Worm (Caenorhabditis elegans) whole organism, L1 larva: ENCODE results near the gene ZC266.1.
A peak's percentile ranks its signal among the peaks of the same experiment; 100 is the strongest.

Source experiments
- C34B4.2 ChIP-seq: sonication (generic microtip); optimal IDR thresholded peaks from 2 replicates; lab custom pipeline; 2017; ENCODE audit warnings: mild to moderate bottlenecking, missing genetic modification characterization, missing compliant biosample characterization
- Y116A8C.19 ChIP-seq: sonication (generic microtip); optimal IDR thresholded peaks from 2 replicates; lab custom pipeline; 2016; ENCODE audit warnings: missing compliant biosample characterization, missing genetic modification characterization, borderline replicate concordance
- alr-1 ChIP-seq: fragments of 200-800 bp; sonication (Bioruptor generic); optimal IDR thresholded peaks from 2 replicates; lab custom pipeline; 2018; ENCODE audit warnings: borderline replicate concordance, mild to moderate bottlenecking, missing genetic modification characterization, missing compliant biosample characterization
- ama-1 ChIP-seq: fragments of 150-350 bp; optimal IDR thresholded peaks from 2 replicates; lab custom pipeline; 2014
- blmp-1 ChIP-seq: fragments of 150-350 bp; optimal IDR thresholded peaks from 2 replicates; lab custom pipeline; 2014; ENCODE audit warnings: missing biosample characterization, missing genetic modification characterization
- ceh-63 ChIP-seq: fragments of 200-800 bp; sonication (Bioruptor generic); optimal IDR thresholded peaks from 2 replicates; lab custom pipeline; 2018; ENCODE audit warnings: mild to moderate bottlenecking, missing genetic modification characterization, missing compliant biosample characterization
- ceh-82 ChIP-seq, 3 experiments: fragments of 150-350 bp in 1 of 3; sonication (generic microtip) in 2 of 3; optimal IDR thresholded peaks; 2 replicates each; lab custom pipeline; 2014 to 2017; ENCODE audit warnings: missing biosample characterization in 3 of 3, missing genetic modification characterization in 3 of 3
- ceh-90 ChIP-seq: sonication (generic microtip); optimal IDR thresholded peaks from 2 replicates; lab custom pipeline; 2016; ENCODE audit warnings: missing genetic modification characterization, missing compliant biosample characterization
- ces-1 ChIP-seq: fragments of 150-350 bp; optimal IDR thresholded peaks from 2 replicates; lab custom pipeline; 2014; ENCODE audit warnings: missing biosample characterization, missing genetic modification reagents, missing genetic modification characterization
- efl-1 ChIP-seq, 4 experiments: fragments of 150-350 bp; optimal IDR thresholded peaks in 3 of 4; peaks in 1 of 4; 1 replicate in 1 of 4; 2 replicates in 3 of 4; lab custom pipeline; 2014; ENCODE audit warnings: missing biosample characterization in 2 of 4, missing genetic modification characterization in 2 of 4, missing genetic modification reagents in 2 of 4
- efl-3 ChIP-seq: fragments of 200-800 bp; sonication (Bioruptor generic); optimal IDR thresholded peaks from 2 replicates; lab custom pipeline; 2018; ENCODE audit warnings: mild to moderate bottlenecking, missing genetic modification characterization, missing compliant biosample characterization
- egl-13 ChIP-seq: sonication (generic microtip); optimal IDR thresholded peaks from 2 replicates; lab custom pipeline; 2016; ENCODE audit warnings: missing genotype, missing genetic modification reagents, missing genetic modification characterization, missing compliant biosample characterization
- elt-3 ChIP-seq, 6 experiments: fragments of 150-350 bp in 1 of 6; sonication (generic microtip); optimal IDR thresholded peaks; 2 replicates each; lab custom pipeline; 2017 to 2018; ENCODE audit warnings: missing biosample characterization in 6 of 6, missing genetic modification characterization in 6 of 6, inconsistent platforms in 1 of 6
- ets-5 ChIP-seq: fragments of 200-800 bp; sonication (Bioruptor generic); IDR thresholded peaks from 2 replicates; pipeline ENCODE4 v1.3.6; 2022; ENCODE audit warnings: missing genetic modification characterization, missing compliant biosample characterization
- fkh-10 ChIP-seq: sonication (generic microtip); optimal IDR thresholded peaks from 2 replicates; lab custom pipeline; 2017; ENCODE audit warnings: missing biosample characterization, missing genetic modification reagents, missing genetic modification characterization
- fkh-4 ChIP-seq: sonication (generic microtip); optimal IDR thresholded peaks from 2 replicates; lab custom pipeline; 2016; ENCODE audit warnings: missing compliant biosample characterization, missing genetic modification characterization, borderline replicate concordance
- fkh-8 ChIP-seq: sonication (generic microtip); optimal IDR thresholded peaks from 2 replicates; lab custom pipeline; 2016; ENCODE audit warnings: mild to moderate bottlenecking, missing genetic modification characterization, missing compliant biosample characterization
- hlh-17 ChIP-seq: fragments of 200-800 bp; sonication (Bioruptor generic); optimal IDR thresholded peaks from 2 replicates; lab custom pipeline; 2018; ENCODE audit warnings: missing genetic modification characterization, mild to moderate bottlenecking, missing compliant biosample characterization, moderate library complexity, borderline replicate concordance
- jun-1 ChIP-seq: fragments of 150-350 bp; optimal IDR thresholded peaks from 2 replicates; lab custom pipeline; 2014; ENCODE audit warnings: missing biosample characterization, missing genetic modification reagents, missing genetic modification characterization
- lin-14 ChIP-seq: fragments of 200-800 bp; sonication (Bioruptor generic); optimal IDR thresholded peaks from 2 replicates; lab custom pipeline; 2018; ENCODE audit warnings: mild to moderate bottlenecking, missing genetic modification characterization, moderate library complexity, missing compliant biosample characterization
- lin-39 ChIP-seq: fragments of 150-350 bp; optimal IDR thresholded peaks from 2 replicates; lab custom pipeline; 2014; ENCODE audit warnings: missing biosample characterization, missing genetic modification reagents, missing genetic modification characterization
- lsy-2 ChIP-seq, 2 experiments: fragments of 150-350 bp; optimal IDR thresholded peaks; 2 replicates each; lab custom pipeline; 2014; ENCODE audit warnings: missing biosample characterization in 2 of 2, missing genetic modification characterization in 2 of 2
- mdl-1 ChIP-seq, 2 experiments: fragments of 150-350 bp; optimal IDR thresholded peaks; 2 replicates each; lab custom pipeline; 2014 to 2017; ENCODE audit warnings: missing biosample characterization in 2 of 2, missing genetic modification characterization in 2 of 2, inconsistent platforms in 1 of 2
- mef-2 ChIP-seq: fragments of 150-350 bp; optimal IDR thresholded peaks from 2 replicates; lab custom pipeline; 2014; ENCODE audit warnings: missing biosample characterization, missing genetic modification characterization
- nhr-11 ChIP-seq: fragments of 150-350 bp; optimal IDR thresholded peaks from 2 replicates; lab custom pipeline; 2014; ENCODE audit warnings: missing biosample characterization, missing genetic modification characterization
- nhr-12 ChIP-seq: sonication (generic microtip); optimal IDR thresholded peaks from 2 replicates; lab custom pipeline; 2017; ENCODE audit warnings: missing biosample characterization, missing genetic modification characterization
- nhr-19 ChIP-seq: fragments of 200-800 bp; sonication (Bioruptor generic); conservative IDR thresholded peaks from 2 replicates; pipeline ENCODE4 v1.3.6; 2022; ENCODE audit warnings: missing genetic modification characterization, missing compliant biosample characterization
- nhr-20 ChIP-seq: sonication (generic microtip); optimal IDR thresholded peaks from 2 replicates; lab custom pipeline; 2016; ENCODE audit warnings: mild to moderate bottlenecking, missing genetic modification characterization, missing compliant biosample characterization
- nhr-237 ChIP-seq: fragments of 150-350 bp; optimal IDR thresholded peaks from 2 replicates; lab custom pipeline; 2014; ENCODE audit warnings: missing biosample characterization, missing genetic modification characterization
- nhr-84 ChIP-seq: sonication (generic microtip); optimal IDR thresholded peaks from 2 replicates; lab custom pipeline; 2017; ENCODE audit warnings: missing biosample characterization, missing genetic modification characterization
- nhr-90 ChIP-seq: sonication (generic microtip); optimal IDR thresholded peaks from 2 replicates; lab custom pipeline; 2016; ENCODE audit warnings: mild to moderate bottlenecking, missing genetic modification characterization, missing compliant biosample characterization; ENCODE audit not compliant: poor library complexity
- pag-3 ChIP-seq: sonication (generic microtip); optimal IDR thresholded peaks from 2 replicates; lab custom pipeline; 2017; ENCODE audit warnings: missing genetic modification characterization, mild to moderate bottlenecking, missing compliant biosample characterization, antibody characterized with exemption, borderline replicate concordance; ENCODE audit not compliant: insufficient read depth
- pax-3 ChIP-seq: fragments of 200-800 bp; sonication (Bioruptor generic); optimal IDR thresholded peaks from 2 replicates; lab custom pipeline; 2018; ENCODE audit warnings: mild to moderate bottlenecking, missing genetic modification characterization, moderate library complexity, missing compliant biosample characterization
- pqm-1 ChIP-seq: sonication (generic microtip); optimal IDR thresholded peaks from 3 replicates; lab custom pipeline; 2017; ENCODE audit warnings: missing biosample characterization, missing genetic modification characterization
- rnt-1 ChIP-seq: sonication (generic microtip); optimal IDR thresholded peaks from 2 replicates; lab custom pipeline; 2016; ENCODE audit warnings: mild to moderate bottlenecking, missing genetic modification characterization, moderate library complexity, missing compliant biosample characterization
- snpc-4 ChIP-seq: fragments of 150-350 bp; optimal IDR thresholded peaks from 2 replicates; lab custom pipeline; 2014; ENCODE audit warnings: missing biosample characterization, missing genetic modification characterization
- snu-23 ChIP-seq: sonication (generic microtip); optimal IDR thresholded peaks from 2 replicates; lab custom pipeline; 2016; ENCODE audit warnings: missing genetic modification characterization, missing compliant biosample characterization
- sox-4 ChIP-seq: sonication (generic microtip); optimal IDR thresholded peaks from 2 replicates; lab custom pipeline; 2016; ENCODE audit warnings: missing genetic modification characterization, missing compliant biosample characterization
- sup-37 ChIP-seq: fragments of 200-800 bp; sonication (Bioruptor generic); optimal IDR thresholded peaks from 2 replicates; lab custom pipeline; 2018; ENCODE audit warnings: mild to moderate bottlenecking, missing genetic modification characterization, missing compliant biosample characterization
- swsn-7 ChIP-seq: sonication (generic microtip); optimal IDR thresholded peaks from 2 replicates; lab custom pipeline; 2016; ENCODE audit warnings: missing genetic modification characterization, missing compliant biosample characterization
- tbx-2 ChIP-seq: sonication (generic microtip); optimal IDR thresholded peaks from 2 replicates; lab custom pipeline; 2016; ENCODE audit warnings: missing genetic modification characterization, missing compliant biosample characterization
- tlp-1 ChIP-seq: fragments of 150-350 bp; optimal IDR thresholded peaks from 2 replicates; lab custom pipeline; 2014; ENCODE audit warnings: missing biosample characterization, missing genetic modification characterization
- unc-30 ChIP-seq: sonication (generic microtip); optimal IDR thresholded peaks from 2 replicates; lab custom pipeline; 2017; ENCODE audit warnings: missing biosample characterization, missing genetic modification characterization
- unc-86 ChIP-seq: sonication (generic microtip); optimal IDR thresholded peaks from 2 replicates; lab custom pipeline; 2016; ENCODE audit warnings: missing genetic modification characterization, missing compliant biosample characterization
- ztf-11 ChIP-seq, 2 experiments: sonication (generic microtip); optimal IDR thresholded peaks; 2 replicates each; lab custom pipeline; 2016 to 2017; ENCODE audit warnings: missing genetic modification characterization in 2 of 2, missing biosample characterization in 1 of 2, missing compliant biosample characterization in 1 of 2
- ztf-4 ChIP-seq: fragments of 150-350 bp; optimal IDR thresholded peaks from 2 replicates; lab custom pipeline; 2014; ENCODE audit warnings: missing biosample characterization, missing genetic modification characterization

ZC266.1 gene

ce11 chrV:4700189-4700588 is at the start of gene ZC266.1:
TSS of gene ZC266.1 (minus strand) at chrV:4700289.
- no peak for TF ChIP-seq ceh-90 (tag; lab: Kevin White, UChicago)
- no peak for TF ChIP-seq nhr-19 (GFP tag; lab: Robert Waterston, UW)
- no peak for TF ChIP-seq efl-1 (optimal IDR thresholded peaks at IDR 0.05; lab: Kevin White, UChicago)
- peak in 1 of 2 experiments; percentile 11 for TF ChIP-seq efl-1 (GFP tag; optimal IDR thresholded peaks at IDR 0.05 in 1 of 2; lab: Kevin White, UChicago)
- TF ChIP-seq C34B4.2 (tag; lab: Kevin White, UChicago) = no peak

- TF ChIP-seq nhr-237 (tag; lab: Kevin White, UChicago) (no peak), fkh-4 (tag; lab: Kevin White, UChicago) (no peak), ceh-82 (tag; optimal IDR thresholded peaks at IDR 0.05; lab: Kevin White, UChicago) (no peak), nhr-90 (tag; lab: Kevin White, UChicago) (no peak), hlh-17 (GFP tag; lab: Kevin White, UChicago) (no peak), tlp-1 (tag; lab: Kevin White, UChicago) (no peak), ceh-90 (tag; lab: Kevin White, UChicago) (no peak), pag-3 (tag; lab: Kevin White, UChicago) (no peak), jun-1 (no peak), lin-14 (GFP tag; lab: Kevin White, UChicago) (no peak), mdl-1 (tag; optimal IDR thresholded peaks at IDR 0.05; lab: Kevin White, UChicago) (no peak), pqm-1 (tag; lab: Kevin White, UChicago) (no peak), efl-1 (optimal IDR thresholded peaks at IDR 0.05; lab: Kevin White, UChicago) (no peak), efl-1 (GFP tag; optimal IDR thresholded peaks at IDR 0.05 in 1 of 2; lab: Kevin White, UChicago) (no peak), nhr-11 (no peak), efl-3 (GFP tag; lab: Kevin White, UChicago) (no peak)
These were observed 45.2 kb upstream of the ZC266.1 start, which contains the start of gene C18G1.7 for ce11 chrV:4745269-4745668. TSS of gene C18G1.7 (plus strand) at chrV:4745569.

ce11 chrV:4742190-4742589 is 42.1 kb upstream of the ZC266.1 start, which contains the start of gene ugt-61:
TSS of gene ugt-61 (plus strand) at chrV:4742422.
- TF ChIP-seq fkh-10 (no peak), nhr-12 (no peak), sup-37 (GFP tag; lab: Kevin White, UChicago) (no peak), nhr-237 (tag; lab: Kevin White, UChicago) (no peak), ztf-4 (no peak), nhr-19 (GFP tag; lab: Robert Waterston, UW) (no peak), fkh-8 (tag; lab: Kevin White, UChicago) (no peak), pax-3 (tag; lab: Kevin White, UChicago) (no peak), elt-3 (tag; optimal IDR thresholded peaks at IDR 0.05; lab: Kevin White, UChicago) (peak in 1 of 6 experiments; percentile 9), nhr-84 (tag; lab: Kevin White, UChicago) (no peak), lin-39 (tag; lab: Kevin White, UChicago) (no peak), ces-1 (GFP tag; lab: Kevin White, UChicago) (no peak), unc-30 (tag; lab: Kevin White, UChicago) (no peak), alr-1 (tag; lab: Kevin White, UChicago) (no peak), sox-4 (tag; lab: Kevin White, UChicago) (no peak), ama-1 (no peak), pqm-1 (tag; lab: Kevin White, UChicago) (no peak), ztf-11 (tag; optimal IDR thresholded peaks at IDR 0.05; lab: Kevin White, UChicago) (no peak), ets-5 (no peak), nhr-20 (tag; lab: Kevin White, UChicago) (peak; percentile 61), pag-3 (tag; lab: Kevin White, UChicago) (no peak), hlh-17 (GFP tag; lab: Kevin White, UChicago) (no peak), Y116A8C.19 (tag; lab: Kevin White, UChicago) (no peak), egl-13 (tag; lab: Kevin White, UChicago) (no peak), blmp-1 (tag; lab: Kevin White, UChicago) (peak; percentile 33), snpc-4 (tag; lab: Kevin White, UChicago) (no peak), mef-2 (tag; lab: Kevin White, UChicago) (no peak), rnt-1 (peak; percentile 22), mdl-1 (tag; optimal IDR thresholded peaks at IDR 0.05; lab: Kevin White, UChicago) (no peak), lsy-2 (tag; optimal IDR thresholded peaks at IDR 0.05; lab: Kevin White, UChicago) (no peak), swsn-7 (tag; lab: Kevin White, UChicago) (no peak), unc-86 (tag; lab: Kevin White, UChicago) (no peak), tbx-2 (tag; lab: Kevin White, UChicago) (no peak), ceh-63 (GFP tag; lab: Kevin White, UChicago) (no peak), snu-23 (GFP tag; lab: Kevin White, UChicago) (peak; percentile 41), lin-14 (GFP tag; lab: Kevin White, UChicago) (peak; percentile 73)
